Worm (Caenorhabditis elegans): ENCODE data around the gene T24C4.5.

ce11 chrIII:907311-907710, 27.8 kb upstream of the T24C4.5 start, which contains the start of gene F23H11.4:
- TF ChIP-seq zag-1 (tag; optimal IDR thresholded peaks at IDR 0.05), result no peak
- TF ChIP-seq ceh-82 (tag; optimal IDR thresholded peaks at IDR 0.05), result no peak
- TF ChIP-seq ces-1 (GFP tag; optimal IDR thresholded peaks at IDR 0.05), result no peak
- TF ChIP-seq F44E2.7 (GFP tag; IDR thresholded peaks at IDR 0.05), result no peak
- TF ChIP-seq mdl-1 (tag; optimal IDR thresholded peaks at IDR 0.05), result no peak
- no peak for TF ChIP-seq zip-2 (tag; optimal IDR thresholded peaks at IDR 0.05)
- TF ChIP-seq fos-1 (tag; optimal IDR thresholded peaks at IDR 0.05), result no peak
- no peak for TF ChIP-seq pha-4 (GFP tag; IDR thresholded peaks at IDR 0.05)
- TF ChIP-seq pha-4 (tag; optimal IDR thresholded peaks at IDR 0.05), result no peak
- no peak for TF ChIP-seq aly-2 (tag; optimal IDR thresholded peaks at IDR 0.05)
